Worm (Caenorhabditis elegans) whole organism, young adult: ENCODE results near the gene lmd-3.

Source experiments
- B0019.2 ChIP-seq: fragments of 200-800 bp; sonication (Bioruptor generic); conservative IDR thresholded peaks from 2 replicates; pipeline ENCODE4 v1.3.6; 2022; ENCODE audit warnings: missing genetic modification reagents, missing genetic modification characterization, missing compliant biosample characterization
- B0035.1 ChIP-seq: sonication (generic microtip); optimal IDR thresholded peaks from 2 replicates; lab custom pipeline; 2016; ENCODE audit warnings: missing genetic modification characterization, mild to moderate bottlenecking, missing compliant biosample characterization, missing genotype, missing genetic modification reagents
- C17E4.6 ChIP-seq: fragments of 200-800 bp; sonication (Bioruptor generic); IDR thresholded peaks from 2 replicates; pipeline ENCODE4 v1.3.6; 2022; ENCODE audit warnings: missing genetic modification reagents, missing genetic modification characterization, missing compliant biosample characterization
- F10E7.11 ChIP-seq: sonication (generic microtip); optimal IDR thresholded peaks from 2 replicates; lab custom pipeline; 2017; ENCODE audit warnings: mild to moderate bottlenecking, missing genetic modification characterization, moderate library complexity, missing compliant biosample characterization
- F39B2.1 ChIP-seq: fragments of 200-800 bp; sonication (Bioruptor generic); IDR thresholded peaks from 2 replicates; pipeline ENCODE4 v1.3.6; 2022; ENCODE audit warnings: missing genetic modification reagents, missing genetic modification characterization, missing compliant biosample characterization
- F52B5.7 ChIP-seq: sonication (generic microtip); optimal IDR thresholded peaks from 2 replicates; lab custom pipeline; 2016; ENCODE audit warnings: mild to moderate bottlenecking, missing genetic modification characterization, missing compliant biosample characterization
- F55B11.4 ChIP-seq: sonication (generic microtip); optimal IDR thresholded peaks from 2 replicates; lab custom pipeline; 2016; ENCODE audit warnings: missing compliant biosample characterization, missing genetic modification characterization, borderline replicate concordance; ENCODE audit not compliant: insufficient read depth
- K11D2.4 ChIP-seq: fragments of 200-800 bp; sonication (Bioruptor generic); IDR thresholded peaks from 2 replicates; pipeline ENCODE4 v1.3.6; 2022; ENCODE audit warnings: missing genetic modification reagents, missing genetic modification characterization, missing compliant biosample characterization
- K12H6.12 ChIP-seq: fragments of 200-800 bp; sonication (Bioruptor generic); optimal IDR thresholded peaks from 2 replicates; lab custom pipeline; 2018; ENCODE audit warnings: mild to moderate bottlenecking, missing genetic modification characterization, missing compliant biosample characterization
- Y53F4B.3 ChIP-seq: fragments of 200-800 bp; sonication (Bioruptor generic); IDR thresholded peaks from 2 replicates; pipeline ENCODE4 v1.3.6; 2022; ENCODE audit warnings: missing genetic modification reagents, missing genetic modification characterization, missing compliant biosample characterization
- Y53G8AR.9 ChIP-seq: fragments of 200-800 bp; sonication (Bioruptor generic); conservative IDR thresholded peaks from 2 replicates; pipeline ENCODE4 v1.3.6; 2022; ENCODE audit warnings: missing genetic modification reagents, missing genetic modification characterization, missing compliant biosample characterization
- Y56A3A.18 ChIP-seq: fragments of 200-800 bp; sonication (Bioruptor generic); IDR thresholded peaks from 2 replicates; pipeline ENCODE4 v1.3.6; 2022; ENCODE audit warnings: missing genetic modification reagents, missing genetic modification characterization, missing compliant biosample characterization
- Y67H2A.10 ChIP-seq: fragments of 200-800 bp; sonication (Bioruptor generic); conservative IDR thresholded peaks from 2 replicates; pipeline ENCODE4 v1.3.6; 2022; ENCODE audit warnings: missing genetic modification reagents, missing genetic modification characterization, missing compliant biosample characterization
- Y79H2A.3 ChIP-seq: fragments of 200-800 bp; sonication (Bioruptor generic); conservative IDR thresholded peaks from 2 replicates; pipeline ENCODE4 v1.3.6; 2022; ENCODE audit warnings: missing genetic modification reagents, missing genetic modification characterization, missing compliant biosample characterization
- Y95B8A.8 ChIP-seq: fragments of 200-800 bp; sonication (Bioruptor generic); IDR thresholded peaks from 2 replicates; pipeline ENCODE4 v1.3.6; 2022; ENCODE audit warnings: missing genetic modification reagents, missing genetic modification characterization, missing compliant biosample characterization
- ZK185.1 ChIP-seq: sonication (generic microtip); optimal IDR thresholded peaks from 2 replicates; lab custom pipeline; 2016; ENCODE audit warnings: mild to moderate bottlenecking, missing genetic modification characterization, missing compliant biosample characterization; ENCODE audit not compliant: poor library complexity, severe bottlenecking
- aptf-2 ChIP-seq: fragments of 200-800 bp; sonication (Bioruptor generic); conservative IDR thresholded peaks from 2 replicates; pipeline ENCODE4 v1.3.6; 2022; ENCODE audit warnings: missing genetic modification reagents, missing genetic modification characterization, missing compliant biosample characterization
- atf-7 ChIP-seq: sonication (generic microtip); optimal IDR thresholded peaks from 2 replicates; lab custom pipeline; 2017; ENCODE audit warnings: mild to moderate bottlenecking, missing genetic modification characterization, missing compliant biosample characterization
- attf-3 ChIP-seq: fragments of 200-800 bp; sonication (Bioruptor generic); conservative IDR thresholded peaks from 2 replicates; pipeline ENCODE4 v1.3.6; 2022; ENCODE audit warnings: missing genetic modification reagents, missing genetic modification characterization, missing compliant biosample characterization
- attf-5 ChIP-seq: fragments of 200-800 bp; sonication (Bioruptor generic); optimal IDR thresholded peaks from 2 replicates; lab custom pipeline; 2018; ENCODE audit warnings: mild to moderate bottlenecking, missing genetic modification characterization, missing compliant biosample characterization
- cebp-2 ChIP-seq: fragments of 200-800 bp; sonication (Bioruptor generic); IDR thresholded peaks from 2 replicates; pipeline ENCODE4 v1.3.6; 2022; ENCODE audit warnings: missing genetic modification characterization, missing compliant biosample characterization
- chd-7 ChIP-seq: sonication (generic microtip); optimal IDR thresholded peaks from 2 replicates; lab custom pipeline; 2016; ENCODE audit warnings: mild to moderate bottlenecking, missing genetic modification characterization, moderate library complexity, missing compliant biosample characterization
- dox-1 ChIP-seq: fragments of 200-800 bp; sonication (Bioruptor generic); IDR thresholded peaks from 2 replicates; pipeline ENCODE4 v1.3.6; 2022; ENCODE audit warnings: missing genetic modification reagents, missing genetic modification characterization, missing compliant biosample characterization
- him-1 ChIP-seq: sonication (generic microtip); optimal IDR thresholded peaks from 2 replicates; lab custom pipeline; 2016; ENCODE audit warnings: missing genotype, missing genetic modification reagents, missing genetic modification characterization, missing compliant biosample characterization
- hlh-12 ChIP-seq: sonication (generic microtip); optimal IDR thresholded peaks from 2 replicates; lab custom pipeline; 2016; ENCODE audit warnings: missing genetic modification characterization, missing compliant biosample characterization
- let-607 ChIP-seq, 2 experiments: fragments of 200-800 bp in 1 of 2; sonication (Bioruptor generic) in 1 of 2; sonication (generic microtip) in 1 of 2; optimal IDR thresholded peaks; 2 replicates each; lab custom pipeline; 2016 to 2018; ENCODE audit warnings: mild to moderate bottlenecking in 2 of 2, missing compliant biosample characterization in 2 of 2, missing genetic modification characterization in 2 of 2, moderate library complexity in 2 of 2, missing genotype in 1 of 2
- lin-26 ChIP-seq: fragments of 200-800 bp; sonication (Bioruptor generic); IDR thresholded peaks from 2 replicates; pipeline ENCODE4 v1.3.6; 2022; ENCODE audit warnings: missing genetic modification reagents, missing genetic modification characterization, missing compliant biosample characterization
- lin-35 ChIP-seq, 3 experiments: fragments of 150-350 bp in 2 of 3; sonication (generic microtip) in 1 of 3; optimal IDR thresholded peaks; 2 replicates each; lab custom pipeline; 2014 to 2018; ENCODE audit warnings: missing biosample characterization in 3 of 3, missing genetic modification characterization in 3 of 3, missing genetic modification reagents in 3 of 3
- lsl-1 ChIP-seq: fragments of 200-800 bp; sonication (Bioruptor generic); optimal IDR thresholded peaks from 2 replicates; lab custom pipeline; 2018; ENCODE audit warnings: mild to moderate bottlenecking, missing genetic modification characterization, moderate library complexity, missing compliant biosample characterization
- lsy-27 ChIP-seq: sonication (generic microtip); optimal IDR thresholded peaks from 2 replicates; lab custom pipeline; 2017; ENCODE audit warnings: missing genetic modification characterization, mild to moderate bottlenecking, missing compliant biosample characterization, antibody characterized with exemption, missing genotype, borderline replicate concordance; ENCODE audit not compliant: insufficient read depth
- madf-10 ChIP-seq: sonication (generic microtip); optimal IDR thresholded peaks from 2 replicates; lab custom pipeline; 2016; ENCODE audit warnings: mild to moderate bottlenecking, missing genetic modification characterization, missing compliant biosample characterization
- madf-8 ChIP-seq: fragments of 200-800 bp; sonication (Bioruptor generic); conservative IDR thresholded peaks from 2 replicates; pipeline ENCODE4 v1.3.6; 2022; ENCODE audit warnings: missing genetic modification reagents, missing genetic modification characterization, missing compliant biosample characterization
- mcd-1 ChIP-seq: fragments of 200-800 bp; sonication (Bioruptor generic); IDR thresholded peaks from 2 replicates; pipeline ENCODE4 v1.3.6; 2022; ENCODE audit warnings: missing genetic modification reagents, missing genetic modification characterization, missing compliant biosample characterization
- mxl-1 ChIP-seq: sonication (generic microtip); optimal IDR thresholded peaks from 2 replicates; lab custom pipeline; 2016; ENCODE audit warnings: missing genetic modification characterization, missing compliant biosample characterization
- nfya-2 ChIP-seq: fragments of 200-800 bp; sonication (Bioruptor generic); IDR thresholded peaks from 2 replicates; pipeline ENCODE4 v1.3.6; 2022; ENCODE audit warnings: missing genetic modification reagents, missing genetic modification characterization, missing compliant biosample characterization
- nhr-120 ChIP-seq: fragments of 200-800 bp; sonication (Bioruptor generic); IDR thresholded peaks from 2 replicates; pipeline ENCODE4 v1.3.6; 2022; ENCODE audit warnings: missing genetic modification characterization, missing compliant biosample characterization
- nhr-179 ChIP-seq: sonication (generic microtip); optimal IDR thresholded peaks from 2 replicates; lab custom pipeline; 2016; ENCODE audit warnings: mild to moderate bottlenecking, missing genetic modification characterization, missing compliant biosample characterization
- nhr-27 ChIP-seq: fragments of 200-800 bp; sonication (Bioruptor generic); optimal IDR thresholded peaks from 2 replicates; lab custom pipeline; 2018; ENCODE audit warnings: mild to moderate bottlenecking, missing genetic modification characterization, moderate library complexity, missing compliant biosample characterization
- pbrm-1 ChIP-seq: fragments of 200-800 bp; sonication (Bioruptor generic); IDR thresholded peaks from 2 replicates; pipeline ENCODE4 v1.3.6; 2022; ENCODE audit warnings: missing genetic modification reagents, missing genetic modification characterization, missing compliant biosample characterization
- snpc-1.1 ChIP-seq: sonication (generic microtip); optimal IDR thresholded peaks from 2 replicates; lab custom pipeline; 2017; ENCODE audit warnings: missing genetic modification characterization, mild to moderate bottlenecking, missing compliant biosample characterization, antibody characterized with exemption, moderate library complexity, missing genotype, missing genetic modification reagents; ENCODE audit not compliant: insufficient read depth
- snpc-1.3 ChIP-seq: sonication (generic microtip); optimal IDR thresholded peaks from 2 replicates; lab custom pipeline; 2017; ENCODE audit warnings: missing genetic modification characterization, mild to moderate bottlenecking, missing compliant biosample characterization, antibody characterized with exemption, moderate library complexity, missing genotype, missing genetic modification reagents; ENCODE audit not compliant: insufficient read depth
- somi-1 ChIP-seq: fragments of 200-800 bp; sonication (Bioruptor generic); optimal IDR thresholded peaks from 2 replicates; lab custom pipeline; 2018; ENCODE audit warnings: mild to moderate bottlenecking, missing genetic modification characterization, missing compliant biosample characterization
- tbx-9 ChIP-seq: sonication (generic microtip); optimal IDR thresholded peaks from 2 replicates; lab custom pipeline; 2016; ENCODE audit warnings: borderline replicate concordance, missing genetic modification characterization, inconsistent platforms, missing compliant biosample characterization
- unc-62 ChIP-seq: fragments of 150-350 bp; optimal IDR thresholded peaks from 2 replicates; lab custom pipeline; 2014; ENCODE audit warnings: missing biosample characterization, missing genetic modification reagents, missing genetic modification characterization
- ztf-18 ChIP-seq: sonication (generic microtip); optimal IDR thresholded peaks from 2 replicates; lab custom pipeline; 2016; ENCODE audit warnings: missing genotype, mild to moderate bottlenecking, missing genetic modification characterization, missing compliant biosample characterization
- ztf-28 ChIP-seq: fragments of 200-800 bp; sonication (Bioruptor generic); IDR thresholded peaks from 2 replicates; pipeline ENCODE4 v1.3.6; 2022; ENCODE audit warnings: missing genetic modification reagents, missing genetic modification characterization, missing compliant biosample characterization

lmd-3 gene

ce11 chrV:8465386-8465785, 20.8 kb upstream of the lmd-3 start, which contains the start of gene mrps-2:
mrps-2 (plus strand) TSS chrV:8465686.
- TF ChIP-seq Y53G8AR.9 (no peak), nhr-179 (tag; lab: Kevin White, UChicago) (no peak), tbx-9 (tag; lab: Kevin White, UChicago) (no peak), K12H6.12 (tag; lab: Kevin White, UChicago) (no peak), B0019.2 (no peak), mxl-1 (tag; lab: Kevin White, UChicago) (no peak), dox-1 (no peak)

- TF ChIP-seq Y53F4B.3 (GFP tag; lab: Robert Waterston, UW) (no peak), lin-35 (GFP tag; optimal IDR thresholded peaks at IDR 0.05; lab: Kevin White, UChicago) (peak in 1 of 3 experiments; percentile 60), ztf-28 (GFP tag; lab: Robert Waterston, UW) (no peak), nhr-120 (no peak), aptf-2 (GFP tag; lab: Robert Waterston, UW) (no peak), B0019.2 (no peak), madf-10 (tag; lab: Kevin White, UChicago) (no peak), him-1 (tag; lab: Kevin White, UChicago) (no peak), lsy-27 (tag; lab: Kevin White, UChicago) (no peak), lin-26 (no peak), hlh-12 (no peak), ZK185.1 (tag; lab: Kevin White, UChicago) (peak; percentile 2), F10E7.11 (tag; lab: Kevin White, UChicago) (no peak), somi-1 (GFP tag; lab: Kevin White, UChicago) (no peak), let-607 (tag; optimal IDR thresholded peaks at IDR 0.05; lab: Kevin White, UChicago) (no peak), unc-62 (GFP tag; lab: Kevin White, UChicago) (no peak), attf-3 (GFP tag; lab: Robert Waterston, UW) (peak; percentile 98), Y79H2A.3 (GFP tag; lab: Robert Waterston, UW) (no peak), F52B5.7 (tag; lab: Kevin White, UChicago) (no peak), nfya-2 (GFP tag; lab: Robert Waterston, UW) (no peak), pbrm-1 (GFP tag; lab: Robert Waterston, UW) (no peak; the same call in 1 of the 2 replicates), C17E4.6 (GFP tag; lab: Robert Waterston, UW) (no peak), cebp-2 (no peak), chd-7 (tag; lab: Kevin White, UChicago) (no peak), ztf-18 (tag; lab: Kevin White, UChicago) (no peak), Y67H2A.10 (GFP tag; lab: Robert Waterston, UW) (no peak), Y95B8A.8 (GFP tag; lab: Robert Waterston, UW) (no peak), nhr-27 (no peak), K11D2.4 (GFP tag; lab: Robert Waterston, UW) (no peak), atf-7 (tag; lab: Kevin White, UChicago) (no peak), snpc-1.1 (tag; lab: Kevin White, UChicago) (peak; percentile 35), F39B2.1 (no peak), B0035.1 (tag; lab: Kevin White, UChicago) (no peak), F55B11.4 (tag; lab: Kevin White, UChicago) (no peak), madf-8 (GFP tag; lab: Robert Waterston, UW) (no peak), tbx-9 (tag; lab: Kevin White, UChicago) (no peak), snpc-1.3 (peak; percentile 29), mcd-1 (peak; percentile 94), lsl-1 (peak; percentile 1), attf-5 (GFP tag; lab: Kevin White, UChicago) (peak; percentile 48), Y56A3A.18 (GFP tag; lab: Robert Waterston, UW) (no peak)
Observed at ce11 chrV:8462074-8462473, 17.5 kb upstream of the lmd-3 start, which contains the start of the genes dnj-22 and natc-1. dnj-22 (minus strand) TSS chrV:8462120. natc-1 (plus strand) TSS chrV:8462359.
